Worm (Caenorhabditis elegans): ENCODE results near the gene ubc-15.

- TF ChIP-seq zip-5 (tag; optimal IDR thresholded peaks at IDR 0.05) = no peak
- no peak for TF ChIP-seq fax-1 (tag; optimal IDR thresholded peaks at IDR 0.05)
- TF ChIP-seq elt-2 (tag; optimal IDR thresholded peaks at IDR 0.05) = no peak
- TF ChIP-seq syd-9 (tag; optimal IDR thresholded peaks at IDR 0.05) = no peak
- no peak for TF ChIP-seq hlh-8 (tag; optimal IDR thresholded peaks at IDR 0.05)
- no peak for TF ChIP-seq pax-1 (tag; optimal IDR thresholded peaks at IDR 0.05)
Measured at ce11 chrII:2922782-2923181, 9.4 kb upstream of the ubc-15 start.
